Worm (Caenorhabditis elegans) whole organism, L3 larva: ENCODE data around the gene Y43F4A.1.
A peak's percentile ranks its signal among the peaks of the same experiment; 100 is the strongest.

Experiments used
- R02D3.7 ChIP-seq: fragments of 150-350 bp; optimal IDR thresholded peaks from 2 replicates; lab custom pipeline; 2014; ENCODE audit warnings: missing biosample characterization, missing genetic modification characterization
- ZK546.5 ChIP-seq: sonication (generic microtip); optimal IDR thresholded peaks from 2 replicates; lab custom pipeline; 2017; ENCODE audit warnings: missing biosample characterization, missing genetic modification characterization
- aly-2 ChIP-seq: fragments of 150-350 bp; optimal IDR thresholded peaks from 2 replicates; lab custom pipeline; 2014; ENCODE audit warnings: missing biosample characterization, missing genetic modification characterization
- ama-1 ChIP-seq: fragments of 150-350 bp; optimal IDR thresholded peaks from 2 replicates; lab custom pipeline; 2018
- ceh-16 ChIP-seq: sonication (generic microtip); optimal IDR thresholded peaks from 2 replicates; lab custom pipeline; 2017; ENCODE audit warnings: missing biosample characterization, missing genetic modification characterization
- ceh-28 ChIP-seq: fragments of 150-350 bp; optimal IDR thresholded peaks from 2 replicates; lab custom pipeline; 2014; ENCODE audit warnings: missing biosample characterization, missing genetic modification reagents, missing genetic modification characterization
- ceh-82 ChIP-seq: fragments of 150-350 bp; optimal IDR thresholded peaks from 2 replicates; lab custom pipeline; 2014; ENCODE audit warnings: missing biosample characterization, missing genetic modification characterization
- ceh-9 ChIP-seq: sonication (generic microtip); optimal IDR thresholded peaks from 2 replicates; lab custom pipeline; 2018; ENCODE audit warnings: missing biosample characterization, missing genetic modification characterization
- egl-27 ChIP-seq: sonication (generic microtip); optimal IDR thresholded peaks from 4 replicates; lab custom pipeline; 2017; ENCODE audit warnings: missing biosample characterization, missing genetic modification reagents, missing genetic modification characterization
- egl-5 ChIP-seq: fragments of 150-350 bp; optimal IDR thresholded peaks from 2 replicates; lab custom pipeline; 2017; ENCODE audit warnings: missing biosample characterization, missing genetic modification reagents, missing genetic modification characterization, inconsistent platforms
- elt-1 ChIP-seq: fragments of 150-350 bp; optimal IDR thresholded peaks from 2 replicates; lab custom pipeline; 2014; ENCODE audit warnings: missing biosample characterization, missing genetic modification characterization
- elt-2 ChIP-seq: sonication (generic microtip); optimal IDR thresholded peaks from 2 replicates; lab custom pipeline; 2016; ENCODE audit warnings: missing genetic modification reagents, mild to moderate bottlenecking, missing genetic modification characterization, missing compliant biosample characterization
- elt-3 ChIP-seq, 3 experiments: fragments of 150-350 bp in 1 of 3; sonication (generic microtip) in 2 of 3; optimal IDR thresholded peaks; 2 replicates in 2 of 3; 4 replicates in 1 of 3; lab custom pipeline; 2014 to 2017; ENCODE audit warnings: missing biosample characterization in 3 of 3, missing genetic modification characterization in 3 of 3
- eor-1 ChIP-seq, 2 experiments: fragments of 150-350 bp; optimal IDR thresholded peaks; 2 replicates each; lab custom pipeline; 2014 to 2018; ENCODE audit warnings: missing biosample characterization in 2 of 2, missing genetic modification characterization in 2 of 2
- fkh-10 ChIP-seq: sonication (generic microtip); optimal IDR thresholded peaks from 2 replicates; lab custom pipeline; 2017; ENCODE audit warnings: missing biosample characterization, missing genetic modification reagents, missing genetic modification characterization
- fkh-2 ChIP-seq: fragments of 150-350 bp; optimal IDR thresholded peaks from 2 replicates; lab custom pipeline; 2014; ENCODE audit warnings: missing biosample characterization, missing genetic modification reagents, missing genetic modification characterization
- fos-1 ChIP-seq: fragments of 150-350 bp; optimal IDR thresholded peaks from 2 replicates; lab custom pipeline; 2014; ENCODE audit warnings: missing biosample characterization, missing genetic modification characterization
- hmg-11 ChIP-seq: sonication (generic microtip); optimal IDR thresholded peaks from 2 replicates; lab custom pipeline; 2016; ENCODE audit warnings: missing genetic modification characterization, missing compliant biosample characterization
- jun-1 ChIP-seq: fragments of 150-350 bp; optimal IDR thresholded peaks from 2 replicates; lab custom pipeline; 2014; ENCODE audit warnings: missing biosample characterization, missing genetic modification reagents, missing genetic modification characterization
- lin-39 ChIP-seq: fragments of 150-350 bp; optimal IDR thresholded peaks from 2 replicates; lab custom pipeline; 2018; ENCODE audit warnings: missing biosample characterization, missing genetic modification reagents, missing genetic modification characterization
- lsy-12 ChIP-seq: sonication (generic microtip); optimal IDR thresholded peaks from 2 replicates; lab custom pipeline; 2016; ENCODE audit warnings: mild to moderate bottlenecking, missing genetic modification characterization, missing compliant biosample characterization
- mdl-1 ChIP-seq: fragments of 150-350 bp; optimal IDR thresholded peaks from 2 replicates; lab custom pipeline; 2014; ENCODE audit warnings: missing biosample characterization, missing genetic modification characterization
- mml-1 ChIP-seq: fragments of 150-350 bp; sonication (generic microtip); optimal IDR thresholded peaks from 3 replicates; lab custom pipeline; 2014; ENCODE audit warnings: missing biosample characterization, missing genetic modification characterization
- nfya-1 ChIP-seq: sonication (generic microtip); optimal IDR thresholded peaks from 2 replicates; lab custom pipeline; 2017; ENCODE audit warnings: missing genetic modification characterization, mild to moderate bottlenecking, missing compliant biosample characterization, antibody characterized with exemption, moderate library complexity; ENCODE audit not compliant: insufficient read depth
- nhr-11 ChIP-seq: fragments of 150-350 bp; optimal IDR thresholded peaks from 2 replicates; lab custom pipeline; 2014; ENCODE audit warnings: missing biosample characterization, missing genetic modification characterization
- nhr-12 ChIP-seq: fragments of 150-350 bp; optimal IDR thresholded peaks from 2 replicates; lab custom pipeline; 2014; ENCODE audit warnings: missing biosample characterization, missing genetic modification characterization
- nhr-23 ChIP-seq: fragments of 150-350 bp; optimal IDR thresholded peaks from 2 replicates; lab custom pipeline; 2014; ENCODE audit warnings: missing biosample characterization, missing genetic modification reagents, missing genetic modification characterization
- nhr-237 ChIP-seq: fragments of 150-350 bp; optimal IDR thresholded peaks from 2 replicates; lab custom pipeline; 2014; ENCODE audit warnings: missing biosample characterization, missing genetic modification characterization
- nhr-25 ChIP-seq: sonication (generic microtip); optimal IDR thresholded peaks from 2 replicates; lab custom pipeline; 2017; ENCODE audit warnings: missing biosample characterization, missing genetic modification characterization
- nhr-28 ChIP-seq: fragments of 150-350 bp; optimal IDR thresholded peaks from 2 replicates; lab custom pipeline; 2014; ENCODE audit warnings: missing biosample characterization, missing genetic modification characterization
- nhr-43 ChIP-seq: sonication (generic microtip); optimal IDR thresholded peaks from 2 replicates; lab custom pipeline; 2016; ENCODE audit warnings: mild to moderate bottlenecking, missing genetic modification characterization, missing compliant biosample characterization; ENCODE audit not compliant: poor library complexity, severe bottlenecking
- nhr-67 ChIP-seq: fragments of 150-350 bp; optimal IDR thresholded peaks from 2 replicates; lab custom pipeline; 2014; ENCODE audit warnings: missing biosample characterization, missing genetic modification characterization
- nhr-76 ChIP-seq: fragments of 150-350 bp; sonication (generic microtip); optimal IDR thresholded peaks from 5 replicates; lab custom pipeline; 2014; ENCODE audit warnings: missing biosample characterization, missing genetic modification characterization
- nhr-77 ChIP-seq: fragments of 150-350 bp; optimal IDR thresholded peaks from 2 replicates; lab custom pipeline; 2014; ENCODE audit warnings: missing biosample characterization, missing genetic modification characterization
- pha-4 ChIP-seq: fragments of 150-350 bp; optimal IDR thresholded peaks from 2 replicates; lab custom pipeline; 2014; ENCODE audit warnings: missing biosample characterization, missing genetic modification reagents, missing genetic modification characterization
- pqm-1 ChIP-seq: fragments of 150-350 bp; optimal IDR thresholded peaks from 2 replicates; lab custom pipeline; 2017; ENCODE audit warnings: missing biosample characterization, missing genetic modification characterization, inconsistent platforms
- sea-2 ChIP-seq: fragments of 150-350 bp; sonication (generic microtip); optimal IDR thresholded peaks from 4 replicates; lab custom pipeline; 2014; ENCODE audit warnings: missing biosample characterization, missing genetic modification reagents, missing genetic modification characterization
- skn-1 ChIP-seq: fragments of 150-350 bp; optimal IDR thresholded peaks from 2 replicates; lab custom pipeline; 2014; ENCODE audit warnings: missing biosample characterization, missing genetic modification characterization
- snpc-4 ChIP-seq: fragments of 150-350 bp; optimal IDR thresholded peaks from 2 replicates; lab custom pipeline; 2014; ENCODE audit warnings: missing biosample characterization, missing genetic modification characterization
- unc-39 ChIP-seq: sonication (generic microtip); optimal IDR thresholded peaks from 4 replicates; lab custom pipeline; 2017; ENCODE audit warnings: missing biosample characterization, missing genetic modification characterization
- unc-62 ChIP-seq: fragments of 150-350 bp; sonication (generic microtip); optimal IDR thresholded peaks from 4 replicates; lab custom pipeline; 2014; ENCODE audit warnings: missing biosample characterization, missing genetic modification reagents, missing genetic modification characterization
- zag-1 ChIP-seq: fragments of 150-350 bp; optimal IDR thresholded peaks from 2 replicates; lab custom pipeline; 2014; ENCODE audit warnings: missing biosample characterization, missing genetic modification characterization
- ztf-11 ChIP-seq: fragments of 150-350 bp; optimal IDR thresholded peaks from 2 replicates; lab custom pipeline; 2014; ENCODE audit warnings: missing biosample characterization, missing genetic modification characterization
- ztf-4 ChIP-seq: fragments of 150-350 bp; optimal IDR thresholded peaks from 2 replicates; lab custom pipeline; 2014; ENCODE audit warnings: missing biosample characterization, missing genetic modification characterization

Y43F4A.1 gene

DNA sequence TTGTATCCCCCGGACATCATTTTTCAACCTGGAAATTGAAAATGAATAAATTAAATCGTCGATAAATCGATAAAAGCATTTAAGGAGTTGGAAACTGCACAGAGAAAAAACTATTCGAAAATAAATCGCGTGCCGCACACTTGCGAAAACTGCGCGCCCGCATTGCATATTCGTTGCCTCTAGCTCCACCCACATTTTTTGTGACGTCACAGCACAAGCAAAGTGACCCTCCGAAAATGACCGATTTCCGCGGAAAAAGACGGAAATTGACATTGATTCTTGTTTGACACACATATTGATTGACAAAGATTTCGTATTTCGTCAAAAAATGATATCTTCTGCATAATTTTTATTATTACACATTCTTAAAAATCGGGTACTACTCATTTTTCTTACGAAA, 46.0 kb downstream of the Y43F4A.1 start, which contains the start of gene cpf-2 (continued):
- TF ChIP-seq nhr-11 (tag; lab: Kevin White, UChicago): no peak
- peak; percentile 39 for TF ChIP-seq ceh-82 (tag; lab: Kevin White, UChicago)
- TF ChIP-seq ztf-11 (tag; lab: Kevin White, UChicago): no peak

ce11 chrIII:13270896-13271295, 48.0 kb downstream of the Y43F4A.1 start:
- TF ChIP-seq lin-39 (peak; percentile 23), nfya-1 (tag; lab: Kevin White, UChicago) (peak; percentile 64), pqm-1 (tag; lab: Kevin White, UChicago) (no peak), egl-27 (tag; lab: Kevin White, UChicago) (no peak), fkh-10 (GFP tag; lab: Kevin White, UChicago) (peak; percentile 62)

- TF ChIP-seq fkh-10 (GFP tag; lab: Kevin White, UChicago): no peak
- no peak for TF ChIP-seq ceh-16 (tag; lab: Kevin White, UChicago)
- TF ChIP-seq jun-1 (tag; lab: Kevin White, UChicago): no peak
- TF ChIP-seq mml-1: no peak
These were observed 49.4 kb downstream of the Y43F4A.1 start for ce11 chrIII:13272227-13272626.

ce11 chrIII:13272788-13273187, 49.9 kb downstream of the Y43F4A.1 start:
- no peak for TF ChIP-seq ztf-4 (tag; lab: Kevin White, UChicago)
- TF ChIP-seq nhr-67 (tag; lab: Kevin White, UChicago): no peak
- no peak for TF ChIP-seq fkh-2
- TF ChIP-seq sea-2 (GFP tag; lab: Kevin White, UChicago): no peak
- TF ChIP-seq elt-1 (tag; lab: Kevin White, UChicago): peak; percentile 88

- no peak for TF ChIP-seq nhr-23 (tag; lab: Kevin White, UChicago)
- no peak for TF ChIP-seq nhr-25
- no peak for TF ChIP-seq fos-1 (tag; lab: Kevin White, UChicago)
- TF ChIP-seq R02D3.7 (tag; lab: Kevin White, UChicago): peak; percentile 32
- TF ChIP-seq ceh-82 (tag; lab: Kevin White, UChicago): no peak
- TF ChIP-seq nfya-1 (tag; lab: Kevin White, UChicago): peak; percentile 74
- TF ChIP-seq nhr-12 (tag; lab: Kevin White, UChicago): no peak
- TF ChIP-seq nhr-28 (tag; lab: Kevin White, UChicago): no peak
- no peak for TF ChIP-seq eor-1 (tag; optimal IDR thresholded peaks at IDR 0.05; lab: Kevin White, UChicago)
- TF ChIP-seq nhr-77 (tag; lab: Kevin White, UChicago): no peak
- no peak for TF ChIP-seq ama-1
- TF ChIP-seq ceh-16 (tag; lab: Kevin White, UChicago): no peak
- peak; percentile 55 for TF ChIP-seq nhr-11 (tag; lab: Kevin White, UChicago)
- no peak for TF ChIP-seq nhr-76 (tag; lab: Kevin White, UChicago)
- TF ChIP-seq unc-39: no peak
- no peak for TF ChIP-seq nhr-237 (tag; lab: Kevin White, UChicago)
- TF ChIP-seq elt-1 (tag; lab: Kevin White, UChicago): peak; percentile 21
- TF ChIP-seq pqm-1 (tag; lab: Kevin White, UChicago): peak; percentile 53
- no peak for TF ChIP-seq fkh-2
- peak; percentile 55 for TF ChIP-seq ceh-28 (tag; lab: Kevin White, UChicago)
- no peak for TF ChIP-seq egl-5
- peak; percentile 37 for TF ChIP-seq jun-1 (tag; lab: Kevin White, UChicago)
- peak; percentile 90 for TF ChIP-seq lin-39
- peak; percentile 27 for TF ChIP-seq mdl-1 (tag; lab: Kevin White, UChicago)
- peak; percentile 48 for TF ChIP-seq elt-2 (tag; lab: Kevin White, UChicago)
- TF ChIP-seq hmg-11 (tag; lab: Kevin White, UChicago): peak; percentile 94
- no peak for TF ChIP-seq ztf-4 (tag; lab: Kevin White, UChicago)
- TF ChIP-seq pha-4: peak; percentile 27
- TF ChIP-seq fkh-10 (GFP tag; lab: Kevin White, UChicago): peak; percentile 66
- peak; percentile 43 for TF ChIP-seq snpc-4 (tag; lab: Kevin White, UChicago)
- peak; percentile 58 for TF ChIP-seq lsy-12
- peak; percentile 69 for TF ChIP-seq skn-1 (tag; lab: Kevin White, UChicago)
- no peak for TF ChIP-seq elt-3 (tag; optimal IDR thresholded peaks at IDR 0.05; lab: Kevin White, UChicago)
- TF ChIP-seq zag-1 (tag; lab: Kevin White, UChicago): no peak
- TF ChIP-seq sea-2 (GFP tag; lab: Kevin White, UChicago): no peak
- TF ChIP-seq unc-62 (GFP tag; lab: Kevin White, UChicago): peak; percentile 50
- TF ChIP-seq egl-27 (tag; lab: Kevin White, UChicago): no peak
- no peak for TF ChIP-seq nhr-43 (tag; lab: Kevin White, UChicago)
- no peak for TF ChIP-seq ZK546.5 (tag; lab: Kevin White, UChicago)
- TF ChIP-seq aly-2 (tag; lab: Kevin White, UChicago): no peak
- no peak for TF ChIP-seq nhr-67 (tag; lab: Kevin White, UChicago)
- no peak for TF ChIP-seq ceh-9 (tag; lab: Kevin White, UChicago)
These were observed 52.9 kb downstream of the Y43F4A.1 start for ce11 chrIII:13275784-13276183.
